Worm (Caenorhabditis elegans): ENCODE results near the gene pmp-3.

pmp-3 gene

DNA sequence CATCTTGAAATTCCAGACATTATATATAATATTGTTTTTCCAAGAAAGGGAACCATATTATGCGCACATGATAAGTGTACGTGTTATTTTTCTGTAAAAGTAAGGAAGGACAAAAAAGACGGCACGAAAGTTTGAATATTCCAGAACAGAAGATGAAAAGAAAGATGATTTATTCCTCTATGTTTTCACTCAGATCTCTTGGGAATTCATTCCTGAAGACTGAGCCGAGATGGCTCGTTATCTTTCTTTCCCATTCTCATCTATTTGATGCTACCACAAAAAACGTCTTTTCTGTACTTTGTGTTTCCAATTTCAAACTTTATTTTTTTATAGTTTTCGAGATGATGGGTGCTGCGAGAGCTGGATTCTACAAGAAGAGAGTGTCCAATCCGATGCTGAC, 42.8 kb upstream of the pmp-3 start:
- no peak for TF ChIP-seq sdc-2 (tag; optimal IDR thresholded peaks at IDR 0.05)
- no peak for TF ChIP-seq ceh-2 (tag; optimal IDR thresholded peaks at IDR 0.05)
- TF ChIP-seq elt-4 (tag; optimal IDR thresholded peaks at IDR 0.05): no peak
- TF ChIP-seq nfya-1 (tag; optimal IDR thresholded peaks at IDR 0.05): no peak
- TF ChIP-seq eyg-1 (tag; optimal IDR thresholded peaks at IDR 0.05): no peak

DNA sequence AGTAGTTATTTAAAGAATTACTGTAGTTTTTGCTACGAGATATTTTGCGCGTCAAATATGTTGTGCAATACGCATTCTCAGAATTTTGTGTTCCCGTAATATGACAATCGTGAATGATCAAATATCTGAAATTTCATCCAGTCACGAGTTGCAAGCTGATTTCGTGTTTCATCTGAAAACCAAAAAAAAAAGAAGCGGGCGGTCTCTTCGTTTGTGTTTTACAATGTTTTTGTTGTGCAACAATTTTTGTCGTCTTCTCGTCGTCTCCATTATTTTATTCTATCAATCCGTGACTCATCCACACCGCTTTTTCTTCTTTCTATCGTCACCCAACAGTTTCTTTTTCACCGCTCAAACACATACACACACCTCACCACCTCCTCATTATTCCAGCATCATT, 36.9 kb upstream of the pmp-3 start, which contains the start of gene R11H6.4:
R11H6.4 (plus strand) TSS at position 301 of the 400 bp plus-strand sequence.
- TF ChIP-seq sox-2 (GFP tag; IDR thresholded peaks at IDR 0.05) (no peak), dve-1 (tag; optimal IDR thresholded peaks at IDR 0.05) (no peak), ceh-34 (tag; optimal IDR thresholded peaks at IDR 0.05) (no peak), ceh-48 (tag; optimal IDR thresholded peaks at IDR 0.05) (no peak)

- TF ChIP-seq ceh-24 (tag; optimal IDR thresholded peaks at IDR 0.05): no peak
- TF ChIP-seq hlh-30 (tag; optimal IDR thresholded peaks at IDR 0.05; ENCODE audit: insufficient read depth): no peak
- TF ChIP-seq npax-4 (tag; optimal IDR thresholded peaks at IDR 0.05): no peak
- no peak for TF ChIP-seq ceh-45 (GFP tag; IDR thresholded peaks at IDR 0.05)
- no peak for TF ChIP-seq pha-2 (tag; optimal IDR thresholded peaks at IDR 0.05)
- TF ChIP-seq odd-2 (tag; optimal IDR thresholded peaks at IDR 0.05): no peak
- no peak for TF ChIP-seq nhr-232 (tag; optimal IDR thresholded peaks at IDR 0.05)
- no peak for TF ChIP-seq ceh-19 (GFP tag; optimal IDR thresholded peaks at IDR 0.05)
- TF ChIP-seq K09A11.1 (tag; optimal IDR thresholded peaks at IDR 0.05; ENCODE audit: insufficient read depth): no peak
- no peak for TF ChIP-seq sdc-2 (tag; optimal IDR thresholded peaks at IDR 0.05)
- TF ChIP-seq ceh-30 (tag; optimal IDR thresholded peaks at IDR 0.05): no peak
- TF ChIP-seq pros-1 (tag; optimal IDR thresholded peaks at IDR 0.05): no peak
- no peak for TF ChIP-seq ceh-31 (tag; optimal IDR thresholded peaks at IDR 0.05)
- no peak for TF ChIP-seq pat-9 (tag; optimal IDR thresholded peaks at IDR 0.05)
- TF ChIP-seq fkh-6 (tag; optimal IDR thresholded peaks at IDR 0.05): no peak
- no peak for TF ChIP-seq zip-5 (tag; optimal IDR thresholded peaks at IDR 0.05)
Observed at ce11 chrV:14610781-14611180, 35.8 kb upstream of the pmp-3 start.

DNA sequence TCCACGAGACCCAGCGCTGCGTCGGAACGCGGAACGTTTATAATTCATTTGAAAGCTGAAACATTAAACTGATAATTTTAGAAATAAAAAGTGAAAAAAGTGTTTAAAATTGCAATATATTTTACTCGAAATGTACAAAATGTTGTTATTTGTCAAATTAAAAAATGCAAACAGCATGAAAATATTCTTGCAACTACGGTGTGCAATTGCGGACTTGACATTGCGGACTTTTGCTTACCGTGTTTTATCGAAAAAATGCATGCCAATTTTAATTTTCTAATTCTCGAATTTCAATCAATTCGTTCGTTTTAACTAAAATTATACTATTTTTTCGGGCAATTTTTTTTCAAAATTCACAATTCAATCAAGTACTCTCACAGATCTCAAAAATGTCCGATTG, 34.4 kb upstream of the pmp-3 start, which contains the start of the genes R11H6.5 and ccnk-1:
R11H6.5 (minus strand) TSS at position 55 of the 400 bp plus-strand sequence.
ccnk-1 (plus strand) TSS at position 381 of the 400 bp plus-strand sequence.
- TF ChIP-seq pros-1 (tag; optimal IDR thresholded peaks at IDR 0.05): no peak
- TF ChIP-seq nfya-1 (tag; optimal IDR thresholded peaks at IDR 0.05): peak; percentile 71
- peak; percentile 17 for TF ChIP-seq tbx-2 (tag; optimal IDR thresholded peaks at IDR 0.05)

ce11 chrV:14614454-14614853, 32.1 kb upstream of the pmp-3 start:
- no peak for TF ChIP-seq ttx-3 (tag; optimal IDR thresholded peaks at IDR 0.05)
- peak; percentile 87 for TF ChIP-seq nfya-1 (tag; optimal IDR thresholded peaks at IDR 0.05)

DNA sequence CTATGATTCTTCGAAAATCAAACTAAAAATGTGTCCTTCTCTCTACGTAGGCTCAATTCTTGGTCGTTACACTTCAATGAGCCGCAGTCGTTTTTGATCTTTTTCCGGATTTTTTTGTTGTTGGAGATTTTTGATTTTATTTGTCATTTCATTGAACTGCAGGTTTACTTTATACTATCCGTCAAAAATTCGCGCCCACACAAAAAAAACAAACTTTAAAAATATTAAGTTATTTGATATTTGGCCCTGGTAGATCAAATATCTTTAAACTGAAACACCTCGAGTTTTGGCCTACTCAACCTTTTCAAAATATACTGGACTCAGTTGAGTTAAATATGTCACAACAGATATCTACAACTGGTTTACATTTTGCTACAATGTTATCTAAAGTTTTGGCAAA, 30.9 kb upstream of the pmp-3 start:
- no peak for TF ChIP-seq madf-2 (tag; optimal IDR thresholded peaks at IDR 0.05)
- TF ChIP-seq ceh-2 (tag; optimal IDR thresholded peaks at IDR 0.05): no peak
- no peak for TF ChIP-seq lim-6 (tag; optimal IDR thresholded peaks at IDR 0.05)
- no peak for TF ChIP-seq K09A11.1 (tag; optimal IDR thresholded peaks at IDR 0.05; ENCODE audit: insufficient read depth)
- TF ChIP-seq ceh-22 (tag; optimal IDR thresholded peaks at IDR 0.05): no peak
- no peak for TF ChIP-seq F13H6.1 (tag; optimal IDR thresholded peaks at IDR 0.05)
- TF ChIP-seq zip-5 (tag; optimal IDR thresholded peaks at IDR 0.05): no peak
- no peak for TF ChIP-seq ceh-14 (tag; optimal IDR thresholded peaks at IDR 0.05)
- no peak for TF ChIP-seq npax-4 (tag; optimal IDR thresholded peaks at IDR 0.05)
- no peak for TF ChIP-seq ceh-48 (tag; optimal IDR thresholded peaks at IDR 0.05)
- no peak for TF ChIP-seq ets-4 (tag; optimal IDR thresholded peaks at IDR 0.05)
- no peak for TF ChIP-seq ceh-9 (tag; optimal IDR thresholded peaks at IDR 0.05)
- no peak for TF ChIP-seq pqm-1 (tag; optimal IDR thresholded peaks at IDR 0.05)
- TF ChIP-seq nhr-11 (tag; optimal IDR thresholded peaks at IDR 0.05): no peak
- TF ChIP-seq lin-11 (tag; optimal IDR thresholded peaks at IDR 0.05): no peak
- TF ChIP-seq ceh-31 (tag; optimal IDR thresholded peaks at IDR 0.05): no peak
- TF ChIP-seq ahr-1 (tag; optimal IDR thresholded peaks at IDR 0.05): no peak
- TF ChIP-seq pax-1 (tag; optimal IDR thresholded peaks at IDR 0.05): no peak

Measured in whole organism, late embryonic.